Worm (Caenorhabditis elegans): ENCODE measurements around the gene C50E10.2.
A peak's percentile ranks its signal among the peaks of the same experiment; 100 is the strongest.

C50E10.2 gene

ce11 chrII:12257095-12257494 is 52.4 kb downstream of the C50E10.2 start:
- no peak for TF ChIP-seq hnd-1 (tag; optimal IDR thresholded peaks at IDR 0.05)
- TF ChIP-seq B0310.2 (tag; optimal IDR thresholded peaks at IDR 0.05) = no peak
- TF ChIP-seq tra-4 (tag; optimal IDR thresholded peaks at IDR 0.05) = no peak
- TF ChIP-seq ceh-36 (tag; optimal IDR thresholded peaks at IDR 0.05) = no peak
- no peak for TF ChIP-seq F13C5.2 (tag; optimal IDR thresholded peaks at IDR 0.05)
- TF ChIP-seq ets-7 (tag; optimal IDR thresholded peaks at IDR 0.05) = no peak
- no peak for TF ChIP-seq hmg-4 (GFP tag; optimal IDR thresholded peaks at IDR 0.05)
- no peak for TF ChIP-seq ama-1 (optimal IDR thresholded peaks at IDR 0.05)
- TF ChIP-seq pes-1 (GFP tag; IDR thresholded peaks at IDR 0.05) = no peak

- TF ChIP-seq hmbx-1 (tag; optimal IDR thresholded peaks at IDR 0.05) = no peak
- TF ChIP-seq hmg-4 (GFP tag; optimal IDR thresholded peaks at IDR 0.05) = peak; percentile 10
- TF ChIP-seq sea-1 (GFP tag; conservative IDR thresholded peaks at IDR 0.05) = 0 out of 2 replicates have a peak, but pooled peaks have one; percentile 8
Observed at ce11 chrII:12256528-12256927, 53.0 kb downstream of the C50E10.2 start, which contains the start of gene parn-2. parn-2 (minus strand) TSS chrII:12256628.

ce11 chrII:12255545-12256233 is 53.8 kb downstream of the C50E10.2 start:
- no peak for TF ChIP-seq F13C5.2 (tag; optimal IDR thresholded peaks at IDR 0.05)
- no peak for TF ChIP-seq sea-1 (GFP tag; conservative IDR thresholded peaks at IDR 0.05)
- TF ChIP-seq tra-4 (tag; optimal IDR thresholded peaks at IDR 0.05) = no peak
- TF ChIP-seq flt-1 (GFP tag; IDR thresholded peaks at IDR 0.05) = no peak
- TF ChIP-seq ama-1 (optimal IDR thresholded peaks at IDR 0.05) = no peak
- no peak for TF ChIP-seq scrt-1 (GFP tag; IDR thresholded peaks at IDR 0.05)
- no peak for TF ChIP-seq aly-1 (tag; optimal IDR thresholded peaks at IDR 0.05)
